Worm (Caenorhabditis elegans) whole organism, mixed stage, embryonic: ENCODE data around the gene sec-16A.1.

Experiments
- M03D4.4 ChIP-seq: sonication (generic microtip); optimal IDR thresholded peaks from 2 replicates; lab custom pipeline; 2017; ENCODE audit warnings: mild to moderate bottlenecking, missing genetic modification characterization, missing compliant biosample characterization
- bed-3 ChIP-seq: fragments of 200-800 bp; sonication (Bioruptor generic); optimal IDR thresholded peaks from 3 replicates; lab custom pipeline; 2018; ENCODE audit warnings: mild to moderate bottlenecking, missing genetic modification characterization, moderate library complexity, missing compliant biosample characterization
- blmp-1 ChIP-seq: fragments of 150-350 bp; optimal IDR thresholded peaks from 2 replicates; lab custom pipeline; 2014; ENCODE audit warnings: missing biosample characterization, missing genetic modification characterization
- ceh-39 ChIP-seq: fragments of 150-350 bp; optimal IDR thresholded peaks from 2 replicates; lab custom pipeline; 2014; ENCODE audit warnings: missing biosample characterization, missing genetic modification characterization
- ceh-43 ChIP-seq: fragments of 200-800 bp; sonication (Bioruptor generic); optimal IDR thresholded peaks from 2 replicates; lab custom pipeline; 2018; ENCODE audit warnings: mild to moderate bottlenecking, missing genetic modification characterization, moderate library complexity, missing compliant biosample characterization
- ceh-83 ChIP-seq: fragments of 200-800 bp; sonication (Bioruptor generic); optimal IDR thresholded peaks from 2 replicates; lab custom pipeline; 2018; ENCODE audit warnings: mild to moderate bottlenecking, missing genetic modification characterization, missing compliant biosample characterization
- ces-1 ChIP-seq: fragments of 150-350 bp; optimal IDR thresholded peaks from 2 replicates; lab custom pipeline; 2014; ENCODE audit warnings: missing biosample characterization, missing genetic modification reagents, missing genetic modification characterization
- cnd-1 ChIP-seq: fragments of 200-800 bp; sonication (Bioruptor generic); optimal IDR thresholded peaks from 2 replicates; lab custom pipeline; 2018; ENCODE audit warnings: mild to moderate bottlenecking, missing genetic modification characterization, missing compliant biosample characterization
- drap-1 ChIP-seq: fragments of 200-800 bp; sonication (Bioruptor generic); optimal IDR thresholded peaks from 3 replicates; lab custom pipeline; 2018; ENCODE audit warnings: mild to moderate bottlenecking, missing genetic modification characterization, missing compliant biosample characterization
- elt-1 ChIP-seq: sonication (generic microtip); optimal IDR thresholded peaks from 2 replicates; lab custom pipeline; 2017; ENCODE audit warnings: missing genetic modification characterization, mild to moderate bottlenecking, missing compliant biosample characterization, antibody characterized with exemption, moderate library complexity, borderline replicate concordance; ENCODE audit not compliant: insufficient read depth
- elt-3 ChIP-seq: fragments of 150-350 bp; optimal IDR thresholded peaks from 2 replicates; lab custom pipeline; 2014; ENCODE audit warnings: missing biosample characterization, missing genetic modification characterization
- flh-1 ChIP-seq: fragments of 200-800 bp; sonication (Bioruptor generic); optimal IDR thresholded peaks from 2 replicates; lab custom pipeline; 2018; ENCODE audit warnings: mild to moderate bottlenecking, missing genetic modification characterization, moderate library complexity, missing compliant biosample characterization
- ham-2 ChIP-seq: fragments of 200-800 bp; sonication (Bioruptor generic); optimal IDR thresholded peaks from 2 replicates; lab custom pipeline; 2018; ENCODE audit warnings: mild to moderate bottlenecking, missing genetic modification characterization, missing compliant biosample characterization
- hlh-1 ChIP-seq: fragments of 150-350 bp; optimal IDR thresholded peaks from 2 replicates; lab custom pipeline; 2014; ENCODE audit warnings: missing biosample characterization, missing genetic modification reagents, missing genetic modification characterization
- lin-13 ChIP-seq: fragments of 150-350 bp; optimal IDR thresholded peaks from 2 replicates; lab custom pipeline; 2014; ENCODE audit warnings: missing biosample characterization, missing genetic modification characterization
- lin-32 ChIP-seq: fragments of 200-800 bp; sonication (Bioruptor generic); optimal IDR thresholded peaks from 2 replicates; lab custom pipeline; 2018; ENCODE audit warnings: mild to moderate bottlenecking, missing genetic modification characterization, missing compliant biosample characterization
- lsy-2 ChIP-seq: fragments of 150-350 bp; optimal IDR thresholded peaks from 2 replicates; lab custom pipeline; 2014; ENCODE audit warnings: missing biosample characterization, missing genetic modification characterization
- mab-5 ChIP-seq: fragments of 150-350 bp; optimal IDR thresholded peaks from 2 replicates; lab custom pipeline; 2014; ENCODE audit warnings: missing biosample characterization, missing genetic modification characterization
- mep-1 ChIP-seq: fragments of 150-350 bp; optimal IDR thresholded peaks from 2 replicates; lab custom pipeline; 2017; ENCODE audit warnings: missing biosample characterization, missing genetic modification reagents, missing genetic modification characterization, inconsistent platforms
- mls-2 ChIP-seq: sonication (generic microtip); optimal IDR thresholded peaks from 2 replicates; lab custom pipeline; 2016; ENCODE audit warnings: mild to moderate bottlenecking, missing genetic modification characterization, moderate library complexity, missing compliant biosample characterization
- nhr-12 ChIP-seq: fragments of 150-350 bp; optimal IDR thresholded peaks from 2 replicates; lab custom pipeline; 2014; ENCODE audit warnings: missing biosample characterization, missing genetic modification characterization
- nhr-2 ChIP-seq: fragments of 150-350 bp; optimal IDR thresholded peaks from 2 replicates; lab custom pipeline; 2014; ENCODE audit warnings: missing biosample characterization, missing genetic modification characterization
- nhr-237 ChIP-seq: fragments of 150-350 bp; optimal IDR thresholded peaks from 2 replicates; lab custom pipeline; 2014; ENCODE audit warnings: missing biosample characterization, missing genetic modification characterization
- nhr-28 ChIP-seq: fragments of 150-350 bp; optimal IDR thresholded peaks from 2 replicates; lab custom pipeline; 2014; ENCODE audit warnings: missing biosample characterization, missing genetic modification characterization
- nhr-76 ChIP-seq: sonication (generic microtip); optimal IDR thresholded peaks from 2 replicates; lab custom pipeline; 2017; ENCODE audit warnings: missing biosample characterization, missing genetic modification characterization
- pha-4 ChIP-seq: fragments of 150-350 bp; optimal IDR thresholded peaks from 2 replicates; lab custom pipeline; 2018; ENCODE audit warnings: missing biosample characterization, missing genetic modification reagents, missing genetic modification characterization
- sem-2 ChIP-seq: fragments of 200-800 bp; sonication (Bioruptor generic); optimal IDR thresholded peaks from 2 replicates; lab custom pipeline; 2018; ENCODE audit warnings: mild to moderate bottlenecking, missing genetic modification characterization, missing compliant biosample characterization
- snpc-4 ChIP-seq: fragments of 150-350 bp; optimal IDR thresholded peaks from 2 replicates; lab custom pipeline; 2014; ENCODE audit warnings: missing biosample characterization, missing genetic modification characterization
- sptf-1 ChIP-seq: sonication (generic microtip); optimal IDR thresholded peaks from 2 replicates; lab custom pipeline; 2017; ENCODE audit warnings: mild to moderate bottlenecking, missing genetic modification characterization, moderate library complexity, missing compliant biosample characterization
- tbx-8 ChIP-seq: fragments of 200-800 bp; sonication (Bioruptor generic); optimal IDR thresholded peaks from 2 replicates; lab custom pipeline; 2018; ENCODE audit warnings: mild to moderate bottlenecking, missing genetic modification characterization, moderate library complexity, missing compliant biosample characterization
- unc-120 ChIP-seq: sonication (generic microtip); optimal IDR thresholded peaks from 2 replicates; lab custom pipeline; 2017; ENCODE audit warnings: missing genetic modification characterization, missing compliant biosample characterization; ENCODE audit not compliant: poor library complexity, severe bottlenecking
- unc-39 ChIP-seq: fragments of 150-350 bp; optimal IDR thresholded peaks from 2 replicates; lab custom pipeline; 2014; ENCODE audit warnings: missing biosample characterization, missing genetic modification characterization
- unc-62 ChIP-seq: fragments of 150-350 bp; optimal IDR thresholded peaks from 2 replicates; lab custom pipeline; 2014; ENCODE audit warnings: missing biosample characterization, missing genetic modification reagents, missing genetic modification characterization
- zip-8 ChIP-seq: fragments of 150-350 bp; optimal IDR thresholded peaks from 2 replicates; lab custom pipeline; 2014; ENCODE audit warnings: missing biosample characterization, missing genetic modification characterization
- ztf-11 ChIP-seq: fragments of 150-350 bp; optimal IDR thresholded peaks from 2 replicates; lab custom pipeline; 2014; ENCODE audit warnings: missing biosample characterization, missing genetic modification characterization

The sec-16A.1 gene

ce11 chrIII:9091392-9092291 lies 34.0 kb upstream of the sec-16A.1 start, which contains the start of gene glp-1:
Gene glp-1, plus strand, starts transcription at chrIII:9092241.
- TF ChIP-seq elt-3 (tag; lab: Kevin White, UChicago) (no peak), nhr-12 (tag; lab: Kevin White, UChicago) (no peak), zip-8 (tag; lab: Kevin White, UChicago) (no peak), lin-32 (GFP tag; lab: Kevin White, UChicago) (no peak), ceh-83 (no peak), ceh-43 (no peak), ztf-11 (tag; lab: Kevin White, UChicago) (no peak), lsy-2 (tag; lab: Kevin White, UChicago) (no peak), drap-1 (no peak), unc-120 (tag; lab: Kevin White, UChicago) (no peak), snpc-4 (no peak)

- no peak for TF ChIP-seq elt-1 (tag; lab: Kevin White, UChicago)
- TF ChIP-seq tbx-8 (GFP tag; lab: Kevin White, UChicago): no peak
- no peak for TF ChIP-seq mls-2 (tag; lab: Kevin White, UChicago)
- TF ChIP-seq ceh-83: no peak
- no peak for TF ChIP-seq ztf-11 (tag; lab: Kevin White, UChicago)
- TF ChIP-seq sem-2 (GFP tag; lab: Kevin White, UChicago): no peak
- no peak for TF ChIP-seq elt-3 (tag; lab: Kevin White, UChicago)
- no peak for TF ChIP-seq ham-2 (GFP tag; lab: Kevin White, UChicago)
- no peak for TF ChIP-seq nhr-28
- TF ChIP-seq zip-8 (tag; lab: Kevin White, UChicago): no peak
- no peak for TF ChIP-seq pha-4 (tag; lab: Kevin White, UChicago)
Observed at ce11 chrIII:9101212-9101611, 24.4 kb upstream of the sec-16A.1 start, which contains the start of gene ZK507.1. Gene ZK507.1, minus strand, starts transcription at chrIII:9101312.

ce11 chrIII:9103643-9104042 lies 22.0 kb upstream of the sec-16A.1 start, which contains the start of gene dos-1:
Gene dos-1, plus strand, starts transcription at chrIII:9103943.
- no peak for TF ChIP-seq sptf-1 (tag; lab: Kevin White, UChicago)
- no peak for TF ChIP-seq unc-120 (tag; lab: Kevin White, UChicago)
- no peak for TF ChIP-seq mls-2 (tag; lab: Kevin White, UChicago)
- no peak for TF ChIP-seq flh-1 (GFP tag; lab: Kevin White, UChicago)
- TF ChIP-seq cnd-1 (tag; lab: Kevin White, UChicago): no peak

ce11 chrIII:9104060-9104459 lies 21.6 kb upstream of the sec-16A.1 start:
- TF ChIP-seq tbx-8 (GFP tag; lab: Kevin White, UChicago) (peak; percentile 58), elt-1 (tag; lab: Kevin White, UChicago) (no peak), mls-2 (tag; lab: Kevin White, UChicago) (no peak), drap-1 (peak; percentile 69), nhr-237 (tag; lab: Kevin White, UChicago) (no peak), ceh-83 (peak; percentile 20), ceh-39 (tag; lab: Kevin White, UChicago) (no peak), ces-1 (GFP tag; lab: Kevin White, UChicago) (no peak), unc-39 (tag; lab: Kevin White, UChicago) (no peak), nhr-12 (tag; lab: Kevin White, UChicago) (no peak), nhr-28 (no peak), elt-3 (tag; lab: Kevin White, UChicago) (no peak), sem-2 (GFP tag; lab: Kevin White, UChicago) (peak; percentile 71), mab-5 (no peak), zip-8 (tag; lab: Kevin White, UChicago) (no peak), cnd-1 (tag; lab: Kevin White, UChicago) (peak; percentile 79), ceh-43 (peak; percentile 18), pha-4 (tag; lab: Kevin White, UChicago) (no peak), nhr-76 (tag; lab: Kevin White, UChicago) (no peak), bed-3 (no peak), snpc-4 (no peak), flh-1 (GFP tag; lab: Kevin White, UChicago) (peak; percentile 6), lsy-2 (tag; lab: Kevin White, UChicago) (no peak), hlh-1 (tag; lab: Kevin White, UChicago) (no peak), M03D4.4 (tag; lab: Kevin White, UChicago) (peak; percentile 74), sptf-1 (tag; lab: Kevin White, UChicago) (no peak), mep-1 (tag; lab: Kevin White, UChicago) (no peak), nhr-2 (tag; lab: Kevin White, UChicago) (no peak), lin-32 (GFP tag; lab: Kevin White, UChicago) (no peak), lin-13 (tag; lab: Kevin White, UChicago) (no peak), ztf-11 (tag; lab: Kevin White, UChicago) (no peak), unc-120 (tag; lab: Kevin White, UChicago) (peak; percentile 20), ham-2 (GFP tag; lab: Kevin White, UChicago) (peak; percentile 41), unc-62 (GFP tag; lab: Kevin White, UChicago) (no peak), blmp-1 (tag; lab: Kevin White, UChicago) (no peak)
